Worm (Caenorhabditis elegans) whole organism, mixed stage, embryonic: ENCODE measurements around the gene Y116A8C.38.

ENCODE experiments used
- ceh-83 ChIP-seq: fragments of 200-800 bp; sonication (Bioruptor generic); optimal IDR thresholded peaks from 2 replicates; lab custom pipeline; 2018; ENCODE audit warnings: mild to moderate bottlenecking, missing genetic modification characterization, missing compliant biosample characterization
- ces-1 ChIP-seq: fragments of 150-350 bp; optimal IDR thresholded peaks from 2 replicates; lab custom pipeline; 2014; ENCODE audit warnings: missing biosample characterization, missing genetic modification reagents, missing genetic modification characterization
- elt-3 ChIP-seq: fragments of 150-350 bp; optimal IDR thresholded peaks from 2 replicates; lab custom pipeline; 2014; ENCODE audit warnings: missing biosample characterization, missing genetic modification characterization
- lin-13 ChIP-seq: fragments of 150-350 bp; optimal IDR thresholded peaks from 2 replicates; lab custom pipeline; 2014; ENCODE audit warnings: missing biosample characterization, missing genetic modification characterization
- lsy-2 ChIP-seq: fragments of 150-350 bp; optimal IDR thresholded peaks from 2 replicates; lab custom pipeline; 2014; ENCODE audit warnings: missing biosample characterization, missing genetic modification characterization
- mab-5 ChIP-seq: fragments of 150-350 bp; optimal IDR thresholded peaks from 2 replicates; lab custom pipeline; 2014; ENCODE audit warnings: missing biosample characterization, missing genetic modification characterization
- mep-1 ChIP-seq: fragments of 150-350 bp; optimal IDR thresholded peaks from 2 replicates; lab custom pipeline; 2017; ENCODE audit warnings: missing biosample characterization, missing genetic modification reagents, missing genetic modification characterization, inconsistent platforms
- nhr-12 ChIP-seq: fragments of 150-350 bp; optimal IDR thresholded peaks from 2 replicates; lab custom pipeline; 2014; ENCODE audit warnings: missing biosample characterization, missing genetic modification characterization
- nhr-28 ChIP-seq: fragments of 150-350 bp; optimal IDR thresholded peaks from 2 replicates; lab custom pipeline; 2014; ENCODE audit warnings: missing biosample characterization, missing genetic modification characterization
- snpc-4 ChIP-seq: fragments of 150-350 bp; optimal IDR thresholded peaks from 2 replicates; lab custom pipeline; 2014; ENCODE audit warnings: missing biosample characterization, missing genetic modification characterization
- sptf-1 ChIP-seq: sonication (generic microtip); optimal IDR thresholded peaks from 2 replicates; lab custom pipeline; 2017; ENCODE audit warnings: mild to moderate bottlenecking, missing genetic modification characterization, moderate library complexity, missing compliant biosample characterization
- unc-120 ChIP-seq: sonication (generic microtip); optimal IDR thresholded peaks from 2 replicates; lab custom pipeline; 2017; ENCODE audit warnings: missing genetic modification characterization, missing compliant biosample characterization; ENCODE audit not compliant: poor library complexity, severe bottlenecking
- zip-8 ChIP-seq: fragments of 150-350 bp; optimal IDR thresholded peaks from 2 replicates; lab custom pipeline; 2014; ENCODE audit warnings: missing biosample characterization, missing genetic modification characterization

- TF ChIP-seq unc-120 (tag; lab: Kevin White, UChicago): no peak
- TF ChIP-seq snpc-4 (tag; lab: Kevin White, UChicago): no peak
- TF ChIP-seq sptf-1 (tag; lab: Kevin White, UChicago): no peak
- TF ChIP-seq lsy-2: no peak
- no peak for TF ChIP-seq ceh-83 (GFP tag; lab: Kevin White, UChicago)
- TF ChIP-seq nhr-12 (tag; lab: Kevin White, UChicago): no peak
- peak; percentile 48 for TF ChIP-seq mep-1 (tag; lab: Kevin White, UChicago)
- TF ChIP-seq ces-1 (GFP tag; lab: Kevin White, UChicago): no peak
- TF ChIP-seq zip-8 (tag; lab: Kevin White, UChicago): no peak
- no peak for TF ChIP-seq elt-3
- TF ChIP-seq lin-13 (tag; lab: Kevin White, UChicago): no peak
- TF ChIP-seq nhr-28 (tag; lab: Kevin White, UChicago): no peak
- no peak for TF ChIP-seq mab-5 (tag; lab: Kevin White, UChicago)
These were observed 12.8 kb upstream of the Y116A8C.38 start, which contains the start of gene uaf-2 for ce11 chrIV:17118585-17118984.
